Fruit fly (Drosophila melanogaster): ENCODE results near the gene CG32277.

The CG32277 gene

dm6 chr3L:3224740-3225719 is 19.8 kb upstream of the CG32277 start, which contains the start of gene Larp4B (continued):
- no peak for TF ChIP-seq GATAe (GFP tag; conservative IDR thresholded peaks at IDR 0.05)
- TF ChIP-seq CG14860 (GFP tag; IDR thresholded peaks at IDR 0.05; ENCODE audit: partially characterized antibody), result peak; percentile 72; the same call in 2 of the 3 replicates
- no peak for TF ChIP-seq CG10366 (GFP tag; IDR thresholded peaks at IDR 0.05)
- peak; percentile 53 for TF ChIP-seq CG2129 (GFP tag; IDR thresholded peaks at IDR 0.05; ENCODE audit: partially characterized antibody)
- TF ChIP-seq CG18011 (GFP tag; optimal IDR thresholded peaks at IDR 0.05), result no peak
- peak; percentile 27 for TF ChIP-seq CG12659 (GFP tag; optimal IDR thresholded peaks at IDR 0.05)
- 0 out of 2 replicates have a peak, but pooled peaks have one; percentile 46 for TF ChIP-seq CG42726 (GFP tag; IDR thresholded peaks at IDR 0.05; ENCODE audit: partially characterized antibody)
- peak; percentile 77 for TF ChIP-seq Doc3 (GFP tag; IDR thresholded peaks at IDR 0.05; ENCODE audit: partially characterized antibody)
- peak; percentile 42 for TF ChIP-seq hkb (optimal IDR thresholded peaks at IDR 0.05)
- no peak for TF ChIP-seq hkb (GFP tag; IDR thresholded peaks at IDR 0.05)
- TF ChIP-seq CG8388 (GFP tag; optimal IDR thresholded peaks at IDR 0.05), result no peak
- TF ChIP-seq CkIIα-i1 (GFP tag; IDR thresholded peaks at IDR 0.05), result no peak
- TF ChIP-seq hth (optimal IDR thresholded peaks at IDR 0.05), result no peak
- TF ChIP-seq lab (GFP tag; optimal IDR thresholded peaks at IDR 0.05), result no peak
- TF ChIP-seq CG2199 (GFP tag; IDR thresholded peaks at IDR 0.05), result 0 out of 3 replicates have a peak, but pooled peaks have one; percentile 17
- peak; percentile 73 for TF ChIP-seq Ets97D (GFP tag; optimal IDR thresholded peaks at IDR 0.05)
- no peak for TF ChIP-seq C15 (GFP tag; IDR thresholded peaks at IDR 0.05)
- no peak for TF ChIP-seq TFAM (GFP tag; optimal IDR thresholded peaks at IDR 0.05)
- peak; percentile 86 for TF ChIP-seq pita (GFP tag; optimal IDR thresholded peaks at IDR 0.05)
- TF ChIP-seq sens (GFP tag), result peak; percentile 80
- TF ChIP-seq CG32772 (GFP tag; IDR thresholded peaks at IDR 0.05), result no peak
- no peak for TF ChIP-seq tgo (GFP tag; IDR thresholded peaks at IDR 0.05)
- TF ChIP-seq CG12104 (GFP tag; optimal IDR thresholded peaks at IDR 0.05), result no peak
- TF ChIP-seq ab (GFP tag; optimal IDR thresholded peaks at IDR 0.05), result no peak
- no peak for TF ChIP-seq CG1602 (GFP tag; optimal IDR thresholded peaks at IDR 0.05)
- TF ChIP-seq CG5953 (GFP tag; IDR thresholded peaks at IDR 0.05), result no peak
- peak; percentile 30 for TF ChIP-seq D (optimal IDR thresholded peaks at IDR 0.05)
- no peak for TF ChIP-seq D (GFP tag; optimal IDR thresholded peaks at IDR 0.05)
- TF ChIP-seq NC2β (GFP tag; optimal IDR thresholded peaks at IDR 0.05), result peak; percentile 25
- TF ChIP-seq CG17802 (tag; optimal IDR thresholded peaks at IDR 0.05), result no peak
- TF ChIP-seq CG3407 (GFP tag; optimal IDR thresholded peaks at IDR 0.05), result no peak
- TF ChIP-seq NC2α (GFP tag; optimal IDR thresholded peaks at IDR 0.05), result no peak
- TF ChIP-seq h (optimal IDR thresholded peaks at IDR 0.05), result no peak
- no peak for TF ChIP-seq CG1647 (GFP tag; optimal IDR thresholded peaks at IDR 0.05)
- no peak for TF ChIP-seq CG8281 (tag; optimal IDR thresholded peaks at IDR 0.05)
- no peak for TF ChIP-seq CG15269 (tag; optimal IDR thresholded peaks at IDR 0.05)
- no peak for TF ChIP-seq Nf-YA (GFP tag; IDR thresholded peaks at IDR 0.05)
- TF ChIP-seq z (GFP tag; IDR thresholded peaks at IDR 0.05), result no peak
- no peak for TF ChIP-seq CG11695 (GFP tag; IDR thresholded peaks at IDR 0.05)
- TF ChIP-seq zfh1 (GFP tag; IDR thresholded peaks at IDR 0.05), result 0 out of 3 replicates have a peak, but pooled peaks have one; percentile 37
- no peak for TF ChIP-seq CG17385 (GFP tag; optimal IDR thresholded peaks at IDR 0.05)
- TF ChIP-seq vnd (GFP tag; IDR thresholded peaks at IDR 0.05; ENCODE audit: partially characterized antibody), result peak; percentile 71
- TF ChIP-seq Mad (GFP tag; optimal IDR thresholded peaks at IDR 0.05), result no peak
- TF ChIP-seq D19A (tag; optimal IDR thresholded peaks at IDR 0.05), result no peak
- TF ChIP-seq CG8089 (GFP tag; optimal IDR thresholded peaks at IDR 0.05), result no peak
- TF ChIP-seq sr (GFP tag; IDR thresholded peaks at IDR 0.05), result no peak
- TF ChIP-seq CG4328 (GFP tag; optimal IDR thresholded peaks at IDR 0.05), result no peak
- TF ChIP-seq CG5180 (GFP tag; optimal IDR thresholded peaks at IDR 0.05), result no peak
- no peak for TF ChIP-seq fru (optimal IDR thresholded peaks at IDR 0.05)
- TF ChIP-seq br (optimal IDR thresholded peaks at IDR 0.05), result no peak
- TF ChIP-seq insv (GFP tag; optimal IDR thresholded peaks at IDR 0.05), result peak in 1 of 2 experiments; percentile 41

Measured in whole organism, embryonic.